Fruit fly (Drosophila melanogaster): Measurements from ENCODE around the gene Tbh.
A peak's percentile ranks its signal among the peaks of the same experiment; 100 is the strongest.

Gene Tbh

DNA sequence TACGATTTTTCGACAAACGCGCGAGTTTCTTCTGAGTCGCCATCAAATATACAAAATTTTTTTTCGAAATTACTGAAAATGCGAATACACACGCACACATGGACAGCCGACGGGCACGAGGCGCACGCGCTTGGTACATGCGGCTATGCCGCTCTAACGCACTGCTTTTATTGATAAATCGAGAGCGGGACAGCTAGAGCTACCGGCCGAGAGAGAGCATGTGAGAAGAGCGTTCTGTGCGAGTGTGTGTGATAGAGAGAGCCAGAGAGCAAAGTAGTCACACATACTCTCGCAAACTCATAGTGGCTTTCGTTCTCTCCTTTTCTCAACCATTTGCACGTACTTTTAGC, 65.4 kb downstream of the Tbh start (continued):
- no peak for TF ChIP-seq Hr51 (GFP tag; optimal IDR thresholded peaks at IDR 0.05)
- peak; percentile 15 for TF ChIP-seq Hey (tag; optimal IDR thresholded peaks at IDR 0.05)
- no peak for TF ChIP-seq ems (GFP tag; optimal IDR thresholded peaks at IDR 0.05)
- peak; percentile 3 for TF ChIP-seq CG7745 (tag; optimal IDR thresholded peaks at IDR 0.05)
- TF ChIP-seq CG30020 (tag; optimal IDR thresholded peaks at IDR 0.05) = no peak
- TF ChIP-seq CG11093 (GFP tag; IDR thresholded peaks at IDR 0.05) = no peak
- TF ChIP-seq yki (optimal IDR thresholded peaks at IDR 0.05) = peak; percentile 96
- no peak for TF ChIP-seq CG12299 (tag; optimal IDR thresholded peaks at IDR 0.05)
- peak; percentile 30 for TF ChIP-seq dm (GFP tag; optimal IDR thresholded peaks at IDR 0.05)
- TF ChIP-seq ato (GFP tag; IDR thresholded peaks at IDR 0.05; ENCODE audit: partially characterized antibody) = no peak
- TF ChIP-seq z (GFP tag; IDR thresholded peaks at IDR 0.05) = 0 out of 3 replicates have a peak, but pooled peaks have one; percentile 26
- peak; percentile 6; the same call in 1 of the 3 replicates for TF ChIP-seq Opbp (GFP tag; IDR thresholded peaks at IDR 0.05; ENCODE audit: partially characterized antibody)
- no peak for TF ChIP-seq CG4282 (GFP tag; optimal IDR thresholded peaks at IDR 0.05)
- no peak for TF ChIP-seq CG9609 (GFP tag; optimal IDR thresholded peaks at IDR 0.05)
- TF ChIP-seq CG3847 (GFP tag; IDR thresholded peaks at IDR 0.05) = no peak
- no peak for TF ChIP-seq BEAF-32 (GFP tag; optimal IDR thresholded peaks at IDR 0.05)
- TF ChIP-seq D19A (tag; optimal IDR thresholded peaks at IDR 0.05) = peak; percentile 28
- TF ChIP-seq CG17186 (GFP tag; optimal IDR thresholded peaks at IDR 0.05) = no peak
- TF ChIP-seq CG8478 (optimal IDR thresholded peaks at IDR 0.05) = peak; percentile 99
- peak; percentile 34 for TF ChIP-seq nerfin-1 (tag; optimal IDR thresholded peaks at IDR 0.05)
- TF ChIP-seq danr (GFP tag; IDR thresholded peaks at IDR 0.05) = no peak
- TF ChIP-seq vvl (GFP tag; IDR thresholded peaks at IDR 0.05) = peak; percentile 7; the same call in 1 of the 2 replicates
- TF ChIP-seq Atf-2 (GFP tag; optimal IDR thresholded peaks at IDR 0.05) = no peak
- no peak for TF ChIP-seq CG13624 (GFP tag; optimal IDR thresholded peaks at IDR 0.05)
- TF ChIP-seq HLHmδ (GFP tag; optimal IDR thresholded peaks at IDR 0.05) = peak; percentile 27
- TF ChIP-seq sim (GFP tag; IDR thresholded peaks at IDR 0.05) = no peak
- TF ChIP-seq CG7271 (tag; optimal IDR thresholded peaks at IDR 0.05) = no peak
- peak; percentile 4 for TF ChIP-seq nom (GFP tag; optimal IDR thresholded peaks at IDR 0.05)
- TF ChIP-seq CG4360 (GFP tag; IDR thresholded peaks at IDR 0.05) = peak; percentile 43; the same call in 1 of the 2 replicates
- peak; percentile 65 for TF ChIP-seq Med (GFP tag)
- TF ChIP-seq fd102C (GFP tag; optimal IDR thresholded peaks at IDR 0.05) = peak; percentile 30
- TF ChIP-seq CG15269 (tag; optimal IDR thresholded peaks at IDR 0.05) = no peak
- TF ChIP-seq CG7786 (GFP tag; optimal IDR thresholded peaks at IDR 0.05) = no peak
- TF ChIP-seq peb (GFP tag; IDR thresholded peaks at IDR 0.05) = 0 out of 2 replicates have a peak, but pooled peaks have one; percentile 21
- peak; percentile 97 to 98 for TF ChIP-seq Trl (optimal IDR thresholded peaks at IDR 0.05)
- TF ChIP-seq Trl (GFP tag; optimal IDR thresholded peaks at IDR 0.05) = peak; percentile 38
- TF ChIP-seq cato (GFP tag; optimal IDR thresholded peaks at IDR 0.05; ENCODE audit: borderline replicate concordance) = no peak
- TF ChIP-seq Atf3 (GFP tag; optimal IDR thresholded peaks at IDR 0.05) = no peak
- TF ChIP-seq NK7.1 (GFP tag; optimal IDR thresholded peaks at IDR 0.05) = peak; percentile 13
- no peak for TF ChIP-seq Kr (GFP tag; optimal IDR thresholded peaks at IDR 0.05)
- TF ChIP-seq chinmo (GFP tag; IDR thresholded peaks at IDR 0.05; ENCODE audit: partially characterized antibody) = peak; percentile 50; the same call in 1 of the 4 replicates
- no peak for TF ChIP-seq gcm2 (GFP tag; optimal IDR thresholded peaks at IDR 0.05)
- peak; percentile 99 for TF ChIP-seq CG10321 (GFP tag; IDR thresholded peaks at IDR 0.05)
- TF ChIP-seq CG8924 (tag; optimal IDR thresholded peaks at IDR 0.05) = no peak
- TF ChIP-seq sd (tag; optimal IDR thresholded peaks at IDR 0.05) = peak; percentile 59
- peak; percentile 50 for TF ChIP-seq zf30C (GFP tag; optimal IDR thresholded peaks at IDR 0.05)
- TF ChIP-seq Nf-YC (tag; optimal IDR thresholded peaks at IDR 0.05) = peak; percentile 28
- TF ChIP-seq wdn (GFP tag; IDR thresholded peaks at IDR 0.05) = no peak
- TF ChIP-seq CG32767 (GFP tag; IDR thresholded peaks at IDR 0.05) = peak; percentile 80
- TF ChIP-seq abd-A (tag; optimal IDR thresholded peaks at IDR 0.05) = peak; percentile 47
- no peak for TF ChIP-seq Aef1 (GFP tag; IDR thresholded peaks at IDR 0.05)
- peak; percentile 52; the same call in 2 of the 3 replicates for TF ChIP-seq CG2199 (GFP tag; IDR thresholded peaks at IDR 0.05)

Data from whole organism, embryonic.